Worm (Caenorhabditis elegans) whole organism, L1 larva: ENCODE data around the gene lys-2.
A peak's percentile ranks its signal among the peaks of the same experiment; 100 is the strongest.

Experiments
- C04F5.9 ChIP-seq: sonication (generic microtip); optimal IDR thresholded peaks from 2 replicates; lab custom pipeline; 2016; ENCODE audit warnings: missing genetic modification characterization, missing compliant biosample characterization
- F16B12.6 ChIP-seq: fragments of 150-350 bp; optimal IDR thresholded peaks from 2 replicates; lab custom pipeline; 2014; ENCODE audit warnings: missing biosample characterization, missing genetic modification characterization
- Y116A8C.19 ChIP-seq: sonication (generic microtip); optimal IDR thresholded peaks from 2 replicates; lab custom pipeline; 2016; ENCODE audit warnings: missing compliant biosample characterization, missing genetic modification characterization, borderline replicate concordance
- blmp-1 ChIP-seq: fragments of 150-350 bp; optimal IDR thresholded peaks from 2 replicates; lab custom pipeline; 2014; ENCODE audit warnings: missing biosample characterization, missing genetic modification characterization
- ceh-63 ChIP-seq: fragments of 200-800 bp; sonication (Bioruptor generic); optimal IDR thresholded peaks from 2 replicates; lab custom pipeline; 2018; ENCODE audit warnings: mild to moderate bottlenecking, missing genetic modification characterization, missing compliant biosample characterization
- ceh-90 ChIP-seq: sonication (generic microtip); optimal IDR thresholded peaks from 2 replicates; lab custom pipeline; 2016; ENCODE audit warnings: missing genetic modification characterization, missing compliant biosample characterization
- dpl-1 ChIP-seq, 3 experiments: fragments of 150-350 bp in 2 of 3; sonication (generic microtip) in 1 of 3; optimal IDR thresholded peaks; 2 replicates each; lab custom pipeline; 2014 to 2017; ENCODE audit warnings: missing biosample characterization in 3 of 3, missing genetic modification characterization in 3 of 3, missing genetic modification reagents in 3 of 3
- dsc-1 ChIP-seq: sonication (generic microtip); optimal IDR thresholded peaks from 2 replicates; lab custom pipeline; 2016; ENCODE audit warnings: mild to moderate bottlenecking, missing genetic modification characterization, missing compliant biosample characterization
- efl-1 ChIP-seq, 4 experiments: fragments of 150-350 bp; optimal IDR thresholded peaks in 3 of 4; peaks in 1 of 4; 1 replicate in 1 of 4; 2 replicates in 3 of 4; lab custom pipeline; 2014; ENCODE audit warnings: missing biosample characterization in 2 of 4, missing genetic modification characterization in 2 of 4, missing genetic modification reagents in 2 of 4
- efl-3 ChIP-seq: fragments of 200-800 bp; sonication (Bioruptor generic); optimal IDR thresholded peaks from 2 replicates; lab custom pipeline; 2018; ENCODE audit warnings: mild to moderate bottlenecking, missing genetic modification characterization, missing compliant biosample characterization
- elt-2 ChIP-seq: sonication (generic microtip); optimal IDR thresholded peaks from 2 replicates; lab custom pipeline; 2016; ENCODE audit warnings: missing genetic modification characterization, mild to moderate bottlenecking, inconsistent platforms, missing compliant biosample characterization, missing genetic modification reagents
- elt-3 ChIP-seq, 6 experiments: fragments of 150-350 bp in 1 of 6; sonication (generic microtip); optimal IDR thresholded peaks; 2 replicates each; lab custom pipeline; 2017 to 2018; ENCODE audit warnings: missing biosample characterization in 6 of 6, missing genetic modification characterization in 6 of 6, inconsistent platforms in 1 of 6
- fkh-10 ChIP-seq: sonication (generic microtip); optimal IDR thresholded peaks from 2 replicates; lab custom pipeline; 2017; ENCODE audit warnings: missing biosample characterization, missing genetic modification reagents, missing genetic modification characterization
- fkh-4 ChIP-seq: sonication (generic microtip); optimal IDR thresholded peaks from 2 replicates; lab custom pipeline; 2016; ENCODE audit warnings: missing compliant biosample characterization, missing genetic modification characterization, borderline replicate concordance
- fkh-8 ChIP-seq: sonication (generic microtip); optimal IDR thresholded peaks from 2 replicates; lab custom pipeline; 2016; ENCODE audit warnings: mild to moderate bottlenecking, missing genetic modification characterization, missing compliant biosample characterization
- fos-1 ChIP-seq: fragments of 150-350 bp; optimal IDR thresholded peaks from 2 replicates; lab custom pipeline; 2014; ENCODE audit warnings: missing biosample characterization, missing genetic modification characterization
- grh-1 ChIP-seq: fragments of 200-800 bp; sonication (Bioruptor generic); IDR thresholded peaks from 2 replicates; pipeline ENCODE4 v1.3.6; 2022; ENCODE audit warnings: missing genetic modification reagents, missing genetic modification characterization, missing compliant biosample characterization
- hlh-4 ChIP-seq: sonication (generic microtip); optimal IDR thresholded peaks from 2 replicates; lab custom pipeline; 2016; ENCODE audit warnings: mild to moderate bottlenecking, missing genetic modification characterization, missing compliant biosample characterization
- isw-1 ChIP-seq: fragments of 200-800 bp; sonication (Bioruptor generic); IDR thresholded peaks from 2 replicates; pipeline ENCODE4 v1.3.6; 2022; ENCODE audit warnings: missing genetic modification characterization, missing compliant biosample characterization
- lin-14 ChIP-seq: fragments of 200-800 bp; sonication (Bioruptor generic); optimal IDR thresholded peaks from 2 replicates; lab custom pipeline; 2018; ENCODE audit warnings: mild to moderate bottlenecking, missing genetic modification characterization, moderate library complexity, missing compliant biosample characterization
- lin-15B ChIP-seq: fragments of 150-350 bp; sonication (generic microtip); optimal IDR thresholded peaks from 3 replicates; lab custom pipeline; 2014; ENCODE audit warnings: missing biosample characterization, missing genetic modification characterization
- lin-35 ChIP-seq, 2 experiments: fragments of 150-350 bp; optimal IDR thresholded peaks; 2 replicates each; lab custom pipeline; 2014; ENCODE audit warnings: missing biosample characterization in 2 of 2, missing genetic modification characterization in 2 of 2, missing genetic modification reagents in 2 of 2
- lsy-2 ChIP-seq, 2 experiments: fragments of 150-350 bp; optimal IDR thresholded peaks; 2 replicates each; lab custom pipeline; 2014; ENCODE audit warnings: missing biosample characterization in 2 of 2, missing genetic modification characterization in 2 of 2
- mdl-1 ChIP-seq, 2 experiments: fragments of 150-350 bp; optimal IDR thresholded peaks; 2 replicates each; lab custom pipeline; 2014 to 2017; ENCODE audit warnings: missing biosample characterization in 2 of 2, missing genetic modification characterization in 2 of 2, inconsistent platforms in 1 of 2
- mef-2 ChIP-seq: fragments of 150-350 bp; optimal IDR thresholded peaks from 2 replicates; lab custom pipeline; 2014; ENCODE audit warnings: missing biosample characterization, missing genetic modification characterization
- mep-1 ChIP-seq: fragments of 150-350 bp; optimal IDR thresholded peaks from 2 replicates; lab custom pipeline; 2014; ENCODE audit warnings: missing biosample characterization, missing genetic modification characterization
- nhr-12 ChIP-seq: sonication (generic microtip); optimal IDR thresholded peaks from 2 replicates; lab custom pipeline; 2017; ENCODE audit warnings: missing biosample characterization, missing genetic modification characterization
- nhr-20 ChIP-seq: sonication (generic microtip); optimal IDR thresholded peaks from 2 replicates; lab custom pipeline; 2016; ENCODE audit warnings: mild to moderate bottlenecking, missing genetic modification characterization, missing compliant biosample characterization
- nhr-28 ChIP-seq: fragments of 150-350 bp; optimal IDR thresholded peaks from 2 replicates; lab custom pipeline; 2014; ENCODE audit warnings: missing biosample characterization, missing genetic modification characterization
- nhr-77 ChIP-seq: fragments of 150-350 bp; optimal IDR thresholded peaks from 2 replicates; lab custom pipeline; 2014; ENCODE audit warnings: missing biosample characterization, missing genetic modification characterization
- nhr-84 ChIP-seq: sonication (generic microtip); optimal IDR thresholded peaks from 2 replicates; lab custom pipeline; 2017; ENCODE audit warnings: missing biosample characterization, missing genetic modification characterization
- pax-3 ChIP-seq: fragments of 200-800 bp; sonication (Bioruptor generic); optimal IDR thresholded peaks from 2 replicates; lab custom pipeline; 2018; ENCODE audit warnings: mild to moderate bottlenecking, missing genetic modification characterization, moderate library complexity, missing compliant biosample characterization
- pqm-1 ChIP-seq: sonication (generic microtip); optimal IDR thresholded peaks from 3 replicates; lab custom pipeline; 2017; ENCODE audit warnings: missing biosample characterization, missing genetic modification characterization
- skn-1 ChIP-seq: fragments of 150-350 bp; optimal IDR thresholded peaks from 2 replicates; lab custom pipeline; 2014; ENCODE audit warnings: missing biosample characterization, missing genetic modification characterization
- snpc-4 ChIP-seq: fragments of 150-350 bp; optimal IDR thresholded peaks from 2 replicates; lab custom pipeline; 2014; ENCODE audit warnings: missing biosample characterization, missing genetic modification characterization
- snu-23 ChIP-seq: sonication (generic microtip); optimal IDR thresholded peaks from 2 replicates; lab custom pipeline; 2016; ENCODE audit warnings: missing genetic modification characterization, missing compliant biosample characterization
- sox-4 ChIP-seq: sonication (generic microtip); optimal IDR thresholded peaks from 2 replicates; lab custom pipeline; 2016; ENCODE audit warnings: missing genetic modification characterization, missing compliant biosample characterization
- tbx-2 ChIP-seq: sonication (generic microtip); optimal IDR thresholded peaks from 2 replicates; lab custom pipeline; 2016; ENCODE audit warnings: missing genetic modification characterization, missing compliant biosample characterization
- unc-130 ChIP-seq: fragments of 150-350 bp; optimal IDR thresholded peaks from 2 replicates; lab custom pipeline; 2017; ENCODE audit warnings: missing biosample characterization, missing genetic modification characterization, inconsistent platforms
- unc-30 ChIP-seq: sonication (generic microtip); optimal IDR thresholded peaks from 2 replicates; lab custom pipeline; 2017; ENCODE audit warnings: missing biosample characterization, missing genetic modification characterization
- unc-86 ChIP-seq: sonication (generic microtip); optimal IDR thresholded peaks from 2 replicates; lab custom pipeline; 2016; ENCODE audit warnings: missing genetic modification characterization, missing compliant biosample characterization
- unc-98 ChIP-seq: fragments of 200-800 bp; sonication (Bioruptor generic); IDR thresholded peaks from 2 replicates; pipeline ENCODE4 v1.3.6; 2022; ENCODE audit warnings: missing genetic modification characterization, missing compliant biosample characterization
- vab-15 ChIP-seq: sonication (generic microtip); optimal IDR thresholded peaks from 2 replicates; lab custom pipeline; 2017; ENCODE audit warnings: missing genotype, mild to moderate bottlenecking, missing genetic modification characterization, missing compliant biosample characterization
- ztf-11 ChIP-seq, 2 experiments: sonication (generic microtip); optimal IDR thresholded peaks; 2 replicates each; lab custom pipeline; 2016 to 2017; ENCODE audit warnings: missing genetic modification characterization in 2 of 2, missing biosample characterization in 1 of 2, missing compliant biosample characterization in 1 of 2
- ztf-4 ChIP-seq: fragments of 150-350 bp; optimal IDR thresholded peaks from 2 replicates; lab custom pipeline; 2014; ENCODE audit warnings: missing biosample characterization, missing genetic modification characterization

lys-2 gene

ce11 chrV:10281374-10281773 lies at the start of gene lys-2:
lys-2 (minus strand) TSS chrV:10281474.
- TF ChIP-seq elt-2 (tag; lab: Kevin White, UChicago) (peak; percentile 75), pqm-1 (peak; percentile 50), pax-3 (peak; percentile 4), lin-35 (GFP tag; optimal IDR thresholded peaks at IDR 0.05; lab: Kevin White, UChicago) (no peak)

ce11 chrV:10328080-10328479 lies 46.8 kb upstream of the lys-2 start:
- no peak for TF ChIP-seq lsy-2 (tag; optimal IDR thresholded peaks at IDR 0.05; lab: Kevin White, UChicago)
- peak; percentile 15 for TF ChIP-seq tbx-2 (tag; lab: Kevin White, UChicago)
- TF ChIP-seq C04F5.9 (tag; lab: Kevin White, UChicago): no peak
- TF ChIP-seq lin-14 (GFP tag; lab: Kevin White, UChicago): peak; percentile 16

DNA sequence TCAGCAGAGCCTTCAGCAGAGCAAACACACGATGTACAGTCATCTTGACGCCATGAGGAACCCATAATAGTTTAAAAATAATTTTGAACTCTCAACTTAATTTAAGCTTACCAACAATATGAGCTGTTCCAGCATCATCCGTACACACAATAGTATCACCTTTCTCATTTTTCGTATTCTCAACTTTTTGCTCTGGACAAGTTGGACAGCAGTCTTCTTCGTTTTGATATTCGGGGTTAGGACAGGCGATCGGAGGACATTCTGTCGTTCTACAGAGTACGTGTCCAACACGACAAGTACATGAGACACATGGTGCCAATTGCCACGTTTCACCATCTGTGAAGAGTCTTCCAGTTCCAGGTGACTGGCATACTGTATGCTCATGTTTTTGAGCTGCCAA lies 42.3 kb upstream of the lys-2 start:
- TF ChIP-seq ceh-63 (GFP tag; lab: Kevin White, UChicago) (no peak), ceh-90 (tag; lab: Kevin White, UChicago) (no peak), snu-23 (no peak), unc-98 (GFP tag; lab: Robert Waterston, UW) (no peak), fos-1 (no peak), mef-2 (tag; lab: Kevin White, UChicago) (no peak), elt-3 (tag; optimal IDR thresholded peaks at IDR 0.05; lab: Kevin White, UChicago) (no peak), hlh-4 (tag; lab: Kevin White, UChicago) (no peak), dpl-1 (GFP tag; optimal IDR thresholded peaks at IDR 0.05; lab: Kevin White, UChicago) (no peak), tbx-2 (tag; lab: Kevin White, UChicago) (no peak)
- TF ChIP-seq, all 84 proteins: peak for 0

- TF ChIP-seq efl-1 (optimal IDR thresholded peaks at IDR 0.05; lab: Kevin White, UChicago) (peak; percentile 41 to 70), efl-1 (GFP tag; optimal IDR thresholded peaks at IDR 0.05 in 1 of 2; lab: Kevin White, UChicago) (peak; percentile 65 to 95), efl-3 (GFP tag; lab: Kevin White, UChicago) (no peak), fkh-10 (GFP tag; lab: Kevin White, UChicago) (no peak), unc-30 (tag; lab: Kevin White, UChicago) (no peak), unc-86 (tag; lab: Kevin White, UChicago) (peak; percentile 45), ztf-11 (tag; optimal IDR thresholded peaks at IDR 0.05; lab: Kevin White, UChicago) (peak in 1 of 2 experiments; percentile 86), mep-1 (tag; lab: Kevin White, UChicago) (peak; percentile 72), ceh-90 (tag; lab: Kevin White, UChicago) (peak; percentile 86), fkh-4 (tag; lab: Kevin White, UChicago) (peak; percentile 87), F16B12.6 (no peak), unc-130 (tag; lab: Kevin White, UChicago) (peak; percentile 33), nhr-12 (tag; lab: Kevin White, UChicago) (no peak), dsc-1 (tag; lab: Kevin White, UChicago) (peak; percentile 82), unc-98 (GFP tag; lab: Robert Waterston, UW) (no peak; the same call in 1 of the 2 replicates), lsy-2 (tag; optimal IDR thresholded peaks at IDR 0.05; lab: Kevin White, UChicago) (peak; percentile 54 to 64), pqm-1 (no peak), nhr-84 (tag; lab: Kevin White, UChicago) (no peak), grh-1 (no peak), mdl-1 (tag; optimal IDR thresholded peaks at IDR 0.05; lab: Kevin White, UChicago) (no peak), vab-15 (no peak), blmp-1 (peak; percentile 60), elt-3 (tag; optimal IDR thresholded peaks at IDR 0.05; lab: Kevin White, UChicago) (no peak), lin-35 (GFP tag; optimal IDR thresholded peaks at IDR 0.05; lab: Kevin White, UChicago) (peak; percentile 50 to 59), nhr-77 (tag; lab: Kevin White, UChicago) (peak; percentile 35), sox-4 (peak; percentile 77), nhr-28 (tag; lab: Kevin White, UChicago) (no peak), Y116A8C.19 (peak; percentile 12), fos-1 (no peak), lin-15B (tag; lab: Kevin White, UChicago) (peak; percentile 30), ztf-4 (no peak), C04F5.9 (tag; lab: Kevin White, UChicago) (peak; percentile 64), snpc-4 (tag; lab: Kevin White, UChicago) (peak; percentile 5), isw-1 (GFP tag; lab: Robert Waterston, UW) (peak; percentile 57), nhr-20 (tag; lab: Kevin White, UChicago) (peak; percentile 81), fkh-8 (tag; lab: Kevin White, UChicago) (peak; percentile 69), skn-1 (peak; percentile 44)
These were observed 39.0 kb upstream of the lys-2 start, which contains the start of the genes gna-1 and B0024.13 for ce11 chrV:10320101-10320761. gna-1 (minus strand) TSS chrV:10320151. B0024.13 (plus strand) TSS chrV:10320711.
